Fruit fly (Drosophila melanogaster) whole organism: ENCODE results near the gene nxf4.

Experiments used
- CG8478 ChIP-seq: fragments of >200 bp; optimal IDR thresholded peaks from 2 replicates; lab custom pipeline; 2018; ENCODE audit warnings: inconsistent platforms
- EcR ChIP-seq, 2 experiments: fragments of >200 bp; optimal IDR thresholded peaks; 2 replicates each; lab custom pipeline; 2017; ENCODE audit warnings: missing biosample characterization in 2 of 2, missing genetic modification characterization in 2 of 2, missing genetic modification reagents in 2 of 2
- pan ChIP-seq: fragments of >200 bp; optimal IDR thresholded peaks from 2 replicates; lab custom pipeline; 2017
- psq ChIP-seq: fragments of >200 bp; optimal IDR thresholded peaks from 2 replicates; lab custom pipeline; 2017
- usp ChIP-seq: fragments of >200 bp; optimal IDR thresholded peaks from 2 replicates; lab custom pipeline; 2017; ENCODE audit warnings: missing biosample characterization, missing genetic modification characterization, mixed read lengths

dm6 chr3R:7334613-7335012 is 11.9 kb upstream of the nxf4 start:
- TF ChIP-seq usp (GFP tag; lab: Kevin White, UChicago) (no peak), pan (lab: Kevin White, UChicago) (no peak), EcR (GFP tag; optimal IDR thresholded peaks at IDR 0.05; lab: Kevin White, UChicago) (no peak), psq (lab: Kevin White, UChicago) (no peak), CG8478 (lab: Kevin White, UChicago) (no peak)
